Fruit fly (Drosophila melanogaster) whole organism, embryonic: Measurements from ENCODE around the gene Smu1.

ENCODE experiments used
- Ada2b ChIP-seq: fragments of 200-800 bp; sonication (Bioruptor generic); IDR thresholded peaks from 2 replicates; pipeline ENCODE4 v1.3.6; 2022; ENCODE audit warnings: missing biosample characterization, missing genetic modification characterization
- Aef1 ChIP-seq: fragments of 200-800 bp; sonication (Bioruptor generic); IDR thresholded peaks from 3 replicates; pipeline ENCODE4 v1.3.6; 2022; ENCODE audit warnings: missing biosample characterization, missing genetic modification characterization
- Asciz ChIP-seq: fragments of 200-800 bp; sonication (Bioruptor generic); optimal IDR thresholded peaks from 2 replicates; lab custom pipeline; 2017; ENCODE audit warnings: missing biosample characterization, mild to moderate bottlenecking, missing genetic modification characterization, missing genetic modification reagents
- Atf3 ChIP-seq: fragments of 200-800 bp; sonication (Bioruptor generic); optimal IDR thresholded peaks from 3 replicates; lab custom pipeline; 2016; ENCODE audit warnings: missing biosample characterization, missing genetic modification characterization
- CG10366 ChIP-seq: fragments of 200-800 bp; sonication (Bioruptor generic); IDR thresholded peaks from 2 replicates; pipeline ENCODE4 v1.3.6; 2022; ENCODE audit warnings: missing biosample characterization, missing genetic modification characterization
- CG11085 ChIP-seq: fragments of 200-800 bp; sonication (Bioruptor generic); IDR thresholded peaks from 2 replicates; pipeline ENCODE4 v1.3.6; 2022; ENCODE audit warnings: missing biosample characterization, missing genetic modification characterization
- CG11504 ChIP-seq: fragments of 200-800 bp; sonication (Bioruptor generic); optimal IDR thresholded peaks from 3 replicates; lab custom pipeline; 2019; ENCODE audit warnings: missing biosample characterization, mild to moderate bottlenecking, missing genetic modification characterization, moderate library complexity
- CG12071 ChIP-seq: fragments of 200-800 bp; sonication (Bioruptor generic); optimal IDR thresholded peaks from 3 replicates; lab custom pipeline; 2018; ENCODE audit warnings: missing biosample characterization, mild to moderate bottlenecking, missing genetic modification characterization
- CG12104 ChIP-seq: fragments of 200-800 bp; sonication (Bioruptor generic); optimal IDR thresholded peaks from 3 replicates; lab custom pipeline; 2016; ENCODE audit warnings: missing biosample characterization, missing genetic modification characterization
- CG14441 ChIP-seq: fragments of 200-800 bp; sonication (Bioruptor generic); IDR thresholded peaks from 2 replicates; pipeline ENCODE4 v1.3.6; 2022; ENCODE audit warnings: missing biosample characterization, missing genetic modification characterization
- CG14965 ChIP-seq: fragments of 200-800 bp; sonication (Bioruptor generic); optimal IDR thresholded peaks from 2 replicates; lab custom pipeline; 2016; ENCODE audit warnings: missing biosample characterization, missing genetic modification characterization, borderline replicate concordance
- CG15479 ChIP-seq: fragments of 200-800 bp; sonication (Bioruptor generic); optimal IDR thresholded peaks from 3 replicates; lab custom pipeline; 2019; ENCODE audit warnings: missing biosample characterization, mild to moderate bottlenecking, missing genetic modification characterization, moderate library complexity
- CG15696 ChIP-seq: fragments of 200-800 bp; sonication (Bioruptor generic); optimal IDR thresholded peaks from 2 replicates; lab custom pipeline; 2019; ENCODE audit warnings: missing biosample characterization, mild to moderate bottlenecking, missing genetic modification characterization, moderate library complexity
- CG1602 ChIP-seq: fragments of 200-800 bp; sonication (Bioruptor generic); optimal IDR thresholded peaks from 3 replicates; lab custom pipeline; 2016; ENCODE audit warnings: missing biosample characterization, missing genetic modification characterization
- CG1647 ChIP-seq: fragments of 200-800 bp; sonication (Bioruptor generic); optimal IDR thresholded peaks from 3 replicates; lab custom pipeline; 2016; ENCODE audit warnings: missing biosample characterization, missing genetic modification characterization
- CG2889 ChIP-seq: fragments of 200-800 bp; sonication (Bioruptor generic); IDR thresholded peaks from 3 replicates; pipeline ENCODE4 v1.3.6; 2022; ENCODE audit warnings: missing biosample characterization, missing genetic modification characterization
- CG30020 ChIP-seq: fragments of 200-800 bp; optimal IDR thresholded peaks from 2 replicates; lab custom pipeline; 2019; ENCODE audit warnings: missing biosample characterization, mild to moderate bottlenecking, missing genetic modification characterization, moderate library complexity
- CG32532 ChIP-seq: fragments of 200-800 bp; sonication (Bioruptor generic); IDR thresholded peaks from 2 replicates; pipeline ENCODE4 v1.3.6; 2022; ENCODE audit warnings: missing biosample characterization, missing genetic modification characterization
- CG32772 ChIP-seq: fragments of 200-800 bp; sonication (Bioruptor generic); IDR thresholded peaks from 2 replicates; pipeline ENCODE4 v1.3.6; 2022; ENCODE audit warnings: missing biosample characterization, missing genetic modification characterization
- CG3847 ChIP-seq: fragments of 200-800 bp; sonication (Bioruptor generic); IDR thresholded peaks from 2 replicates; pipeline ENCODE4 v1.3.6; 2022; ENCODE audit warnings: missing biosample characterization, missing genetic modification characterization
- CG7271 ChIP-seq: fragments of 200-800 bp; sonication (Bioruptor generic); optimal IDR thresholded peaks from 2 replicates; lab custom pipeline; 2018; ENCODE audit warnings: missing biosample characterization, mild to moderate bottlenecking, missing genetic modification characterization, moderate library complexity
- CoRest ChIP-seq: fragments of 200-800 bp; sonication (Bioruptor generic); optimal IDR thresholded peaks from 3 replicates; lab custom pipeline; 2018; ENCODE audit warnings: missing biosample characterization, mild to moderate bottlenecking, missing genetic modification characterization, moderate library complexity
- D19A ChIP-seq: fragments of 200-800 bp; optimal IDR thresholded peaks from 3 replicates; lab custom pipeline; 2019; ENCODE audit warnings: missing biosample characterization, mild to moderate bottlenecking, missing genetic modification characterization, moderate library complexity
- Dip3 ChIP-seq: fragments of 200-800 bp; sonication (Bioruptor generic); optimal IDR thresholded peaks from 3 replicates; lab custom pipeline; 2016; ENCODE audit warnings: missing biosample characterization, missing genetic modification characterization
- Ets97D ChIP-seq: fragments of 200-800 bp; sonication (Bioruptor generic); optimal IDR thresholded peaks from 3 replicates; lab custom pipeline; 2016; ENCODE audit warnings: missing biosample characterization, missing genetic modification characterization
- GATAe ChIP-seq: fragments of 200-800 bp; sonication (Bioruptor generic); conservative IDR thresholded peaks from 2 replicates; pipeline ENCODE4 v1.3.6; 2022; ENCODE audit warnings: missing biosample characterization, missing genetic modification characterization
- Hr51 ChIP-seq, 2 experiments: fragments of 200-800 bp; sonication (Bioruptor generic); optimal IDR thresholded peaks; 2 replicates in 1 of 2; 3 replicates in 1 of 2; lab custom pipeline; 2016 to 2018; ENCODE audit warnings: missing biosample characterization in 2 of 2, missing genetic modification characterization in 2 of 2, mild to moderate bottlenecking in 1 of 2, moderate library complexity in 1 of 2
- Lim3 ChIP-seq: fragments of 200-800 bp; sonication (Bioruptor generic); IDR thresholded peaks from 2 replicates; pipeline ENCODE4 v1.3.6; 2022; ENCODE audit warnings: missing biosample characterization, missing genetic modification characterization
- Six4 ChIP-seq: fragments of 200-800 bp; sonication (Bioruptor generic); optimal IDR thresholded peaks from 2 replicates; lab custom pipeline; 2016; ENCODE audit warnings: missing biosample characterization, missing genetic modification characterization
- Ssrp ChIP-seq: fragments of 200-800 bp; sonication (Bioruptor generic); optimal IDR thresholded peaks from 2 replicates; lab custom pipeline; 2018; ENCODE audit warnings: missing biosample characterization, mild to moderate bottlenecking, missing genetic modification characterization, moderate library complexity
- Xbp1 ChIP-seq: fragments of 200-800 bp; sonication (Bioruptor generic); optimal IDR thresholded peaks from 3 replicates; lab custom pipeline; 2016; ENCODE audit warnings: missing biosample characterization, mild to moderate bottlenecking, missing genetic modification characterization
- ara ChIP-seq: fragments of 200-800 bp; sonication (Bioruptor generic); IDR thresholded peaks from 2 replicates; pipeline ENCODE4 v1.3.6; 2022; ENCODE audit warnings: missing biosample characterization, missing genetic modification characterization
- ase ChIP-seq: fragments of 200-800 bp; sonication (Bioruptor generic); IDR thresholded peaks from 3 replicates; pipeline ENCODE4 v1.3.6; 2022; ENCODE audit warnings: missing biosample characterization, missing genetic modification characterization
- br ChIP-seq: fragments of >200 bp; optimal IDR thresholded peaks from 2 replicates; lab custom pipeline; 2017
- chinmo ChIP-seq: fragments of 200-800 bp; sonication (Bioruptor generic); IDR thresholded peaks from 4 replicates; pipeline ENCODE4 v1.3.6; 2022; ENCODE audit warnings: missing biosample characterization, missing genetic modification characterization; ENCODE audit not compliant: partially characterized antibody
- da ChIP-seq: fragments of 200-800 bp; sonication (Bioruptor generic); optimal IDR thresholded peaks from 2 replicates; lab custom pipeline; 2016; ENCODE audit warnings: missing biosample characterization, missing genetic modification characterization
- ems ChIP-seq: fragments of 200-800 bp; sonication (Bioruptor generic); optimal IDR thresholded peaks from 3 replicates; lab custom pipeline; 2016; ENCODE audit warnings: missing biosample characterization, missing genetic modification characterization
- exex ChIP-seq: fragments of 200-800 bp; sonication (Bioruptor generic); optimal IDR thresholded peaks from 4 replicates; lab custom pipeline; 2018; ENCODE audit warnings: missing biosample characterization, mild to moderate bottlenecking, missing genetic modification characterization, moderate library complexity
- ftz-f1 ChIP-seq: fragments of 200-800 bp; sonication (Bioruptor generic); optimal IDR thresholded peaks from 2 replicates; lab custom pipeline; 2016; ENCODE audit warnings: missing biosample characterization, missing genetic modification characterization
- hbn ChIP-seq: fragments of 200-800 bp; sonication (Bioruptor generic); IDR thresholded peaks from 2 replicates; pipeline ENCODE4 v1.3.6; 2022; ENCODE audit warnings: missing biosample characterization, missing genetic modification characterization; ENCODE audit not compliant: partially characterized antibody
- jing ChIP-seq: fragments of 200-800 bp; sonication (Bioruptor generic); optimal IDR thresholded peaks from 2 replicates; lab custom pipeline; 2018; ENCODE audit warnings: missing biosample characterization, mild to moderate bottlenecking, missing genetic modification characterization
- repo ChIP-seq: fragments of 200-800 bp; sonication (Bioruptor generic); optimal IDR thresholded peaks from 2 replicates; lab custom pipeline; 2016; ENCODE audit warnings: missing biosample characterization, missing genetic modification characterization
- run ChIP-seq: fragments of 200-800 bp; sonication (Bioruptor generic); optimal IDR thresholded peaks from 3 replicates; lab custom pipeline; 2018; ENCODE audit warnings: missing biosample characterization, mild to moderate bottlenecking, missing genetic modification characterization
- slp2 ChIP-seq: fragments of 200-800 bp; sonication (Bioruptor generic); optimal IDR thresholded peaks from 2 replicates; lab custom pipeline; 2016; ENCODE audit warnings: missing biosample characterization, missing genetic modification characterization
- ssp ChIP-seq: fragments of 200-800 bp; sonication (Bioruptor generic); IDR thresholded peaks from 2 replicates; pipeline ENCODE4 v1.3.6; 2022; ENCODE audit warnings: missing biosample characterization, missing genetic modification characterization
- tx ChIP-seq: fragments of 200-800 bp; sonication (Bioruptor generic); optimal IDR thresholded peaks from 2 replicates; lab custom pipeline; 2016; ENCODE audit warnings: missing biosample characterization, missing genetic modification characterization
- unc-4 ChIP-seq: fragments of 200-800 bp; sonication (Bioruptor generic); IDR thresholded peaks from 2 replicates; pipeline ENCODE4 v1.3.6; 2022; ENCODE audit warnings: missing biosample characterization, missing genetic modification characterization; ENCODE audit not compliant: partially characterized antibody
- wor ChIP-seq: fragments of 200-800 bp; sonication (Bioruptor generic); IDR thresholded peaks from 2 replicates; pipeline ENCODE4 v1.3.6; 2022; ENCODE audit warnings: missing biosample characterization, missing genetic modification characterization
- z ChIP-seq: fragments of 200-800 bp; sonication (Bioruptor generic); IDR thresholded peaks from 3 replicates; pipeline ENCODE4 v1.3.6; 2022; ENCODE audit warnings: missing biosample characterization, missing genetic modification characterization
- zfh1 ChIP-seq: fragments of 200-800 bp; sonication (Bioruptor generic); IDR thresholded peaks from 3 replicates; pipeline ENCODE4 v1.3.6; 2022; ENCODE audit warnings: missing biosample characterization, missing genetic modification characterization
- zfh2 ChIP-seq: fragments of 200-800 bp; sonication (Bioruptor generic); optimal IDR thresholded peaks from 2 replicates; lab custom pipeline; 2016; ENCODE audit warnings: missing biosample characterization, missing genetic modification characterization

Gene Smu1

DNA sequence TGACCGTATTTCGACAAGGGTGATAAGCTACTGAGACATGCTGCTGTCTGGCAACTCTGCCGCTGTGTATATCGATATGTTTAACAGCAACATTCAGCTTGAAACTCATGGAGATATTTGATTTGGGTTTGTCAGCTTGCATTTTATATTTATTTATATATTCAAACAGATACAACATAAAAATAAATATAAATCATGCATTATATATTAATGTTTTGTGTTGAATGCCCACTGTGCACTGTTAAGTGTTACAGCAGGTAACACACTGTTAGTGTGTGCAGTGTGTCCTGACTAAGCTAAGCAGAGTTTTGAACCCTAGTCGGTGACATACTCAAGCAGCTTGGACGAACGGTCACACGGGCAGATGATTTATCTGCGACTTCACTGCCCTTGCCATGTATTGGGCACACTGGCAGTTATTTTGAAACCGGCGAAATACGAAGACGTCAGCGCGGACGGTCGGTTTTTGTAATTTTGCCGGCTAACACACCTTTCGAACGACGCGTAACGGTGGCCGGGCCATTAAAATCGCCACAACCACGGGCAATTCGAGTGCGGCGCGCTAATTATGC is 2.6 kb upstream of the Smu1 start, which contains the start of the genes snRNP-U1-C and gukh (continued):
- TF ChIP-seq tx (peak; percentile 2), Asciz (GFP tag; lab: Kevin White, UChicago) (peak; percentile 29), Atf3 (GFP tag; lab: Kevin White, UChicago) (peak; percentile 67), ara (no peak), chinmo (peak; percentile 53; the same call in 1 of the 4 replicates), CG15479 (GFP tag; lab: Kevin White, UChicago) (no peak), CG14441 (GFP tag; lab: Robert Waterston, UW) (peak; percentile 79), Xbp1 (GFP tag; lab: Kevin White, UChicago) (peak; percentile 87), hbn (GFP tag; lab: Robert Waterston, UW) (peak; percentile 69; the same call in 1 of the 2 replicates), da (GFP tag; lab: Kevin White, UChicago) (no peak), Lim3 (GFP tag; lab: Robert Waterston, UW) (no peak), ftz-f1 (GFP tag; lab: Kevin White, UChicago) (no peak), Dip3 (peak; percentile 43), CG1602 (peak; percentile 80), exex (tag; lab: Kevin White, UChicago) (peak; percentile 43), CoRest (tag; lab: Kevin White, UChicago) (peak; percentile 82), CG14965 (GFP tag; lab: Kevin White, UChicago) (no peak), CG12104 (GFP tag; lab: Kevin White, UChicago) (peak; percentile 9), ase (GFP tag; lab: Robert Waterston, UW) (peak; percentile 81), CG12071 (GFP tag; lab: Kevin White, UChicago) (no peak), CG7271 (tag; lab: Kevin White, UChicago) (peak; percentile 35), Hr51 (GFP tag; optimal IDR thresholded peaks at IDR 0.05; lab: Kevin White, UChicago) (peak; percentile 31 to 86), CG10366 (peak; percentile 89), slp2 (GFP tag; lab: Kevin White, UChicago) (no peak), CG3847 (GFP tag; lab: Robert Waterston, UW) (peak; percentile 91), CG15696 (tag; lab: Kevin White, UChicago) (peak; percentile 76), br (no peak), CG2889 (GFP tag; lab: Robert Waterston, UW) (peak; percentile 86), CG1647 (GFP tag; lab: Kevin White, UChicago) (no peak), CG11085 (peak; percentile 84), wor (GFP tag; lab: Robert Waterston, UW) (peak; percentile 64), ems (GFP tag; lab: Kevin White, UChicago) (peak; percentile 26), run (tag; lab: Kevin White, UChicago) (peak; percentile 55), CG32772 (peak; percentile 60; the same call in 1 of the 2 replicates), Ets97D (GFP tag; lab: Kevin White, UChicago) (peak; percentile 80), jing (GFP tag; lab: Kevin White, UChicago) (peak; percentile 42), D19A (peak; percentile 57), unc-4 (GFP tag; lab: Robert Waterston, UW) (peak; percentile 77), Aef1 (GFP tag; lab: Robert Waterston, UW) (no peak; the same call in 2 of the 3 replicates), z (no peak; the same call in 2 of the 3 replicates), ssp (peak; percentile 58), zfh1 (GFP tag; lab: Robert Waterston, UW) (peak; percentile 87), zfh2 (GFP tag; lab: Kevin White, UChicago) (peak; percentile 51), Ssrp (tag; lab: Kevin White, UChicago) (peak; percentile 59), CG32532 (GFP tag; lab: Robert Waterston, UW) (peak; percentile 94), repo (peak; percentile 27), CG30020 (tag; lab: Kevin White, UChicago) (peak; percentile 66), GATAe (GFP tag; lab: Robert Waterston, UW) (peak; percentile 59; the same call in 1 of the 2 replicates), CG11504 (peak; percentile 83), Ada2b (GFP tag; lab: Robert Waterston, UW) (peak; percentile 87), Six4 (GFP tag; lab: Kevin White, UChicago) (peak; percentile 54)
